Worm (Caenorhabditis elegans): ENCODE results near the gene appg-1.
A peak's percentile ranks its signal among the peaks of the same experiment; 100 is the strongest.

The appg-1 gene

ce11 chrII:10321410-10321809 lies 4.4 kb upstream of the appg-1 start, which contains the start of gene idpp-4:
Gene idpp-4 (plus strand): TSS chrII:10321460.
- TF ChIP-seq efl-1 (optimal IDR thresholded peaks at IDR 0.05) (no peak), efl-1 (GFP tag; optimal IDR thresholded peaks at IDR 0.05 in 1 of 2) (peak in 1 of 2 experiments; percentile 23), ztf-11 (tag; optimal IDR thresholded peaks at IDR 0.05) (no peak)

ce11 chrII:10329754-10330153 lies 3.9 kb downstream of the appg-1 start:
- TF ChIP-seq nhr-19 (GFP tag; conservative IDR thresholded peaks at IDR 0.05), result no peak
- no peak for TF ChIP-seq mef-2 (tag; optimal IDR thresholded peaks at IDR 0.05)
- no peak for TF ChIP-seq hlh-17 (GFP tag; optimal IDR thresholded peaks at IDR 0.05; ENCODE audit: borderline replicate concordance)
- TF ChIP-seq lin-39 (tag; optimal IDR thresholded peaks at IDR 0.05), result no peak
- TF ChIP-seq lin-14 (GFP tag; optimal IDR thresholded peaks at IDR 0.05), result no peak
- TF ChIP-seq irx-1 (tag; optimal IDR thresholded peaks at IDR 0.05), result no peak
- no peak for TF ChIP-seq fkh-8 (tag; optimal IDR thresholded peaks at IDR 0.05)
- TF ChIP-seq fos-1 (tag; optimal IDR thresholded peaks at IDR 0.05), result no peak
- no peak for TF ChIP-seq hpl-2 (GFP tag; optimal IDR thresholded peaks at IDR 0.05)
- no peak for TF ChIP-seq nhr-84 (tag; optimal IDR thresholded peaks at IDR 0.05)
- TF ChIP-seq elt-2 (tag; optimal IDR thresholded peaks at IDR 0.05), result no peak
- TF ChIP-seq unc-86 (tag; optimal IDR thresholded peaks at IDR 0.05), result no peak
- no peak for TF ChIP-seq jun-1 (tag; optimal IDR thresholded peaks at IDR 0.05)
- no peak for TF ChIP-seq nhr-85 (tag)
- TF ChIP-seq ets-5 (GFP tag; IDR thresholded peaks at IDR 0.05), result no peak
- TF ChIP-seq ceh-63 (GFP tag; optimal IDR thresholded peaks at IDR 0.05), result no peak
- TF ChIP-seq unc-130 (tag; optimal IDR thresholded peaks at IDR 0.05), result no peak
- no peak for TF ChIP-seq efl-3 (GFP tag; optimal IDR thresholded peaks at IDR 0.05)

ce11 chrII:10345012-10345411 lies 19.2 kb downstream of the appg-1 start, which contains the start of gene pro-2:
Gene pro-2 (minus strand): TSS chrII:10345112.
- no peak for TF ChIP-seq sptf-1 (tag; optimal IDR thresholded peaks at IDR 0.05)
- TF ChIP-seq egl-27 (tag; optimal IDR thresholded peaks at IDR 0.05), result no peak
- TF ChIP-seq aly-2 (tag; optimal IDR thresholded peaks at IDR 0.05), result no peak
- no peak for TF ChIP-seq hlh-4 (tag; optimal IDR thresholded peaks at IDR 0.05)
- no peak for TF ChIP-seq unc-30 (tag; optimal IDR thresholded peaks at IDR 0.05)
- TF ChIP-seq aha-1 (tag; optimal IDR thresholded peaks at IDR 0.05), result no peak
- no peak for TF ChIP-seq ceh-63 (GFP tag; optimal IDR thresholded peaks at IDR 0.05)
- no peak for TF ChIP-seq unc-130 (tag; optimal IDR thresholded peaks at IDR 0.05)
- no peak for TF ChIP-seq snpc-4 (tag; optimal IDR thresholded peaks at IDR 0.05)
- no peak for TF ChIP-seq pag-3 (tag; optimal IDR thresholded peaks at IDR 0.05; ENCODE audit: borderline replicate concordance, insufficient read depth)
- TF ChIP-seq tlp-1 (tag; optimal IDR thresholded peaks at IDR 0.05), result no peak
- TF ChIP-seq nhr-47 (tag; optimal IDR thresholded peaks at IDR 0.05), result no peak
- TF ChIP-seq unc-62 (GFP tag; optimal IDR thresholded peaks at IDR 0.05), result no peak
- no peak for TF ChIP-seq ceh-88 (GFP tag; IDR thresholded peaks at IDR 0.05)

ce11 chrII:10346075-10346474 lies 20.2 kb downstream of the appg-1 start, which contains the start of gene C07E3.10:
Gene C07E3.10 (plus strand): TSS chrII:10346375.
- TF ChIP-seq nhr-84 (tag; optimal IDR thresholded peaks at IDR 0.05) (no peak), unc-98 (GFP tag; IDR thresholded peaks at IDR 0.05) (no peak), hpl-2 (GFP tag; optimal IDR thresholded peaks at IDR 0.05) (no peak), mep-1 (tag; optimal IDR thresholded peaks at IDR 0.05) (no peak), hlh-4 (tag; optimal IDR thresholded peaks at IDR 0.05) (no peak), C04F5.9 (tag; optimal IDR thresholded peaks at IDR 0.05) (no peak), sptf-1 (tag; optimal IDR thresholded peaks at IDR 0.05) (no peak), elt-2 (tag; optimal IDR thresholded peaks at IDR 0.05) (no peak), snpc-4 (tag; optimal IDR thresholded peaks at IDR 0.05) (no peak), lin-39 (tag; optimal IDR thresholded peaks at IDR 0.05) (no peak), ama-1 (optimal IDR thresholded peaks at IDR 0.05) (no peak), unc-62 (GFP tag; optimal IDR thresholded peaks at IDR 0.05) (no peak), pax-3 (tag; optimal IDR thresholded peaks at IDR 0.05) (no peak), efl-1 (optimal IDR thresholded peaks at IDR 0.05) (no peak), efl-1 (GFP tag; optimal IDR thresholded peaks at IDR 0.05 in 1 of 2) (no peak)

All from whole organism, L1 larva.